Worm (Caenorhabditis elegans) whole organism, L1 larva: ENCODE results near the gene srlf-37.

Experiments used
- blmp-1 ChIP-seq: fragments of 150-350 bp; optimal IDR thresholded peaks from 2 replicates; lab custom pipeline; 2014; ENCODE audit warnings: missing biosample characterization, missing genetic modification characterization
- lin-14 ChIP-seq: fragments of 200-800 bp; sonication (Bioruptor generic); optimal IDR thresholded peaks from 2 replicates; lab custom pipeline; 2018; ENCODE audit warnings: mild to moderate bottlenecking, missing genetic modification characterization, moderate library complexity, missing compliant biosample characterization
- lin-35 ChIP-seq, 2 experiments: fragments of 150-350 bp; optimal IDR thresholded peaks; 2 replicates each; lab custom pipeline; 2014; ENCODE audit warnings: missing biosample characterization in 2 of 2, missing genetic modification characterization in 2 of 2, missing genetic modification reagents in 2 of 2
- mdl-1 ChIP-seq, 2 experiments: fragments of 150-350 bp; optimal IDR thresholded peaks; 2 replicates each; lab custom pipeline; 2014 to 2017; ENCODE audit warnings: missing biosample characterization in 2 of 2, missing genetic modification characterization in 2 of 2, inconsistent platforms in 1 of 2
- nhr-11 ChIP-seq: fragments of 150-350 bp; optimal IDR thresholded peaks from 2 replicates; lab custom pipeline; 2014; ENCODE audit warnings: missing biosample characterization, missing genetic modification characterization

- TF ChIP-seq blmp-1 (tag; lab: Kevin White, UChicago) = no peak
- no peak for TF ChIP-seq nhr-11 (tag; lab: Kevin White, UChicago)
- TF ChIP-seq mdl-1 (tag; optimal IDR thresholded peaks at IDR 0.05; lab: Kevin White, UChicago) = no peak
- TF ChIP-seq lin-35 (GFP tag; optimal IDR thresholded peaks at IDR 0.05; lab: Kevin White, UChicago) = no peak
- TF ChIP-seq lin-14 (GFP tag; lab: Kevin White, UChicago) = no peak
Measured at ce11 chrV:587818-588217, 16.2 kb downstream of the srlf-37 start, which contains the start of gene K06H6.1.
